Worm (Caenorhabditis elegans): Measurements from ENCODE around the gene M163.11.

DNA sequence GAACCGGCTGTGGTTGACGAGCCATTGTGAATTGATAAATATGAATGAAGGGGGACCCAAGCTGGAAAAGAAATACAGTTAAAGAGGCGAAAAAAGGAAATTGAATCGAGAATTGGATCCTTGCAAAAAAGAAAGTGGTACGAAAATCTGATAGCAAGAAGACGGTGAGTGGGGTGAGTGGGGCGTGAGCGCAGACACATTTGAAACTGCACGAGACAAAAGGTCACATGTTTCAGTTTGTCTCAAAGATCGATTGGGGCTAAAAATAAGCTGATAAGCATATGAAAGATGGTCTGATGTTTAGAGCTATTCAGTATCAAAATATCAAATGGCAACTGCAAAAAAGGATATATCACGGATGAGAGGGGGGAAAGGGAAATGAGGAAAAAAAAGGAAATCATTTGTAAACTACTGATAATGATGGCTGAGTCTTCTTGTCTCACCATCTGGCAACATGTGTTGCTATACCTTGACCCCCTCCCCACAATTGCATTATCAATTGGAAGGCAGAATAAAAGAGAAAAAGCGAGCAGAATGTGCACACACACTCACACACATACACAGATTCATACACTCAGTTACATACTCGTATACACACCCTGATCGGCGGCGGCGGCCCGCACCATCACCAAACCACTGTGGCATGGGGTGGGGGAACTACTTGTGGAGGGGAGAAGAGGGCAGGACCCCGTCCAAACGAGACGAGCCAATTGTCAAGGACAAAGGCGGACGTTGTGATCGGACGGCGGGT is 24.8 kb downstream of the M163.11 start, which contains the start of gene M163.1:
- no peak for TF ChIP-seq fkh-10 (GFP tag; optimal IDR thresholded peaks at IDR 0.05)
- TF ChIP-seq isw-1 (GFP tag; IDR thresholded peaks at IDR 0.05): no peak
- no peak for TF ChIP-seq nhr-76 (tag; optimal IDR thresholded peaks at IDR 0.05)
- TF ChIP-seq lsy-2 (tag; optimal IDR thresholded peaks at IDR 0.05): no peak
- TF ChIP-seq ceh-88 (GFP tag; IDR thresholded peaks at IDR 0.05): no peak
- TF ChIP-seq mdl-1 (tag; optimal IDR thresholded peaks at IDR 0.05): no peak
- no peak for TF ChIP-seq nhr-28 (tag; optimal IDR thresholded peaks at IDR 0.05)
- TF ChIP-seq blmp-1 (tag; optimal IDR thresholded peaks at IDR 0.05): no peak
- TF ChIP-seq ceh-63 (GFP tag; optimal IDR thresholded peaks at IDR 0.05): no peak
- no peak for TF ChIP-seq lin-15B (tag; optimal IDR thresholded peaks at IDR 0.05)
- no peak for TF ChIP-seq C16A3.4 (tag; optimal IDR thresholded peaks at IDR 0.05)
